Worm (Caenorhabditis elegans) whole organism, L4 larva: Measurements from ENCODE around the gene ZK105.5.

Experiments used
- T20F7.1 ChIP-seq: fragments of 200-800 bp; sonication (Bioruptor generic); optimal IDR thresholded peaks from 2 replicates; lab custom pipeline; 2018; ENCODE audit warnings: mild to moderate bottlenecking, missing genetic modification characterization, missing compliant biosample characterization
- T26A8.4 ChIP-seq: fragments of 200-800 bp; sonication (Bioruptor generic); IDR thresholded peaks from 2 replicates; pipeline ENCODE4 v1.3.6; 2022; ENCODE audit warnings: missing genetic modification characterization, missing compliant biosample characterization
- Y75B8A.6 ChIP-seq: fragments of 200-800 bp; sonication (Bioruptor generic); IDR thresholded peaks from 2 replicates; pipeline ENCODE4 v1.3.6; 2022; ENCODE audit warnings: missing genetic modification reagents, missing genetic modification characterization, missing compliant biosample characterization
- ZK546.5 ChIP-seq, 2 experiments: sonication (generic microtip); optimal IDR thresholded peaks; 2 replicates each; lab custom pipeline; 2017; ENCODE audit warnings: missing biosample characterization in 2 of 2, missing genetic modification characterization in 2 of 2
- aha-1 ChIP-seq: fragments of 150-350 bp; peaks from one replicate; lab custom pipeline; 2014; ENCODE audit warnings: missing biosample characterization, missing genetic modification characterization
- aly-2 ChIP-seq: sonication (generic microtip); optimal IDR thresholded peaks from 2 replicates; lab custom pipeline; 2018; ENCODE audit warnings: missing biosample characterization, missing genetic modification characterization
- ceh-32 ChIP-seq: sonication (generic microtip); optimal IDR thresholded peaks from 2 replicates; lab custom pipeline; 2016; ENCODE audit warnings: mild to moderate bottlenecking, missing genetic modification characterization, missing compliant biosample characterization; ENCODE audit not compliant: poor library complexity
- ceh-82 ChIP-seq: sonication (generic microtip); optimal IDR thresholded peaks from 2 replicates; lab custom pipeline; 2017; ENCODE audit warnings: missing biosample characterization, missing genetic modification characterization
- ctbp-1 ChIP-seq: fragments of 200-800 bp; sonication (Bioruptor generic); IDR thresholded peaks from 2 replicates; pipeline ENCODE4 v1.3.6; 2022; ENCODE audit warnings: missing genetic modification reagents, missing genetic modification characterization, missing compliant biosample characterization
- daf-12 ChIP-seq: fragments of 150-350 bp; optimal IDR thresholded peaks from 2 replicates; lab custom pipeline; 2014; ENCODE audit warnings: missing biosample characterization, missing genetic modification reagents, missing genetic modification characterization
- daf-16 ChIP-seq, 3 experiments: sonication (generic microtip); optimal IDR thresholded peaks; 2 replicates each; lab custom pipeline; 2016 to 2017; ENCODE audit warnings: missing genetic modification characterization in 3 of 3, missing genetic modification reagents in 3 of 3, mild to moderate bottlenecking in 2 of 3, missing compliant biosample characterization in 2 of 3, missing biosample characterization in 1 of 3, moderate library complexity in 1 of 3
- daf-19 ChIP-seq: fragments of 200-800 bp; sonication (Bioruptor generic); conservative IDR thresholded peaks from 2 replicates; pipeline ENCODE4 v1.3.6; 2022; ENCODE audit warnings: missing genetic modification characterization, missing compliant biosample characterization
- daf-8 ChIP-seq: fragments of 200-800 bp; sonication (Bioruptor generic); IDR thresholded peaks from 2 replicates; pipeline ENCODE4 v1.3.6; 2022; ENCODE audit warnings: missing genetic modification characterization, missing compliant biosample characterization
- dmd-6 ChIP-seq: fragments of 200-800 bp; sonication (Bioruptor generic); IDR thresholded peaks from 2 replicates; pipeline ENCODE4 v1.3.6; 2022; ENCODE audit warnings: missing genetic modification reagents, missing genetic modification characterization, missing compliant biosample characterization
- duxl-1 ChIP-seq: sonication (generic microtip); optimal IDR thresholded peaks from 2 replicates; lab custom pipeline; 2016; ENCODE audit warnings: mild to moderate bottlenecking, missing genetic modification characterization, moderate library complexity, missing compliant biosample characterization; ENCODE audit not compliant: poor library complexity
- fos-1 ChIP-seq: fragments of 150-350 bp; optimal IDR thresholded peaks from 2 replicates; lab custom pipeline; 2014; ENCODE audit warnings: missing biosample characterization, missing genetic modification characterization
- hlh-11 ChIP-seq: fragments of 200-800 bp; sonication (Bioruptor generic); optimal IDR thresholded peaks from 2 replicates; lab custom pipeline; 2018; ENCODE audit warnings: mild to moderate bottlenecking, missing genetic modification characterization, missing compliant biosample characterization
- hlh-30 ChIP-seq: sonication (generic microtip); optimal IDR thresholded peaks from 2 replicates; lab custom pipeline; 2017; ENCODE audit warnings: antibody characterized with exemption, mild to moderate bottlenecking, missing genetic modification characterization, missing compliant biosample characterization; ENCODE audit not compliant: insufficient read depth
- hmg-1.1 ChIP-seq: fragments of 200-800 bp; sonication (Bioruptor generic); IDR thresholded peaks from 2 replicates; pipeline ENCODE4 v1.3.6; 2022; ENCODE audit warnings: missing genetic modification reagents, missing genetic modification characterization, missing compliant biosample characterization
- jun-1 ChIP-seq: fragments of 150-350 bp; optimal IDR thresholded peaks from 2 replicates; lab custom pipeline; 2014; ENCODE audit warnings: missing biosample characterization, missing genetic modification reagents, missing genetic modification characterization
- lim-7 ChIP-seq: fragments of 200-800 bp; sonication (Bioruptor generic); IDR thresholded peaks from 2 replicates; pipeline ENCODE4 v1.3.6; 2022; ENCODE audit warnings: missing genetic modification characterization, missing compliant biosample characterization
- lin-15B ChIP-seq: fragments of 150-350 bp; sonication (generic microtip); optimal IDR thresholded peaks from 3 replicates; lab custom pipeline; 2014; ENCODE audit warnings: missing biosample characterization, missing genetic modification characterization
- madf-5 ChIP-seq, 2 experiments: fragments of 200-800 bp; sonication (Bioruptor generic); IDR thresholded peaks; 2 replicates each; pipeline ENCODE4 v1.3.6; 2022; ENCODE audit warnings: missing compliant biosample characterization in 2 of 2, missing genetic modification characterization in 2 of 2
- mdt-29 ChIP-seq: fragments of 200-800 bp; sonication (Bioruptor generic); IDR thresholded peaks from 2 replicates; pipeline ENCODE4 v1.3.6; 2022; ENCODE audit warnings: missing genetic modification reagents, missing genetic modification characterization, missing compliant biosample characterization
- mes-2 ChIP-seq: sonication (generic microtip); optimal IDR thresholded peaks from 2 replicates; lab custom pipeline; 2016; ENCODE audit warnings: missing genotype, mild to moderate bottlenecking, missing genetic modification characterization, missing compliant biosample characterization; ENCODE audit not compliant: poor library complexity, severe bottlenecking
- mxl-3 ChIP-seq: fragments of 200-800 bp; sonication (Bioruptor generic); optimal IDR thresholded peaks from 2 replicates; lab custom pipeline; 2018; ENCODE audit warnings: mild to moderate bottlenecking, missing genetic modification characterization, missing compliant biosample characterization
- nhr-10 ChIP-seq: fragments of 150-350 bp; optimal IDR thresholded peaks from 2 replicates; lab custom pipeline; 2014; ENCODE audit warnings: missing biosample characterization, missing genetic modification characterization
- nhr-111 ChIP-seq: fragments of 200-800 bp; sonication (Bioruptor generic); optimal IDR thresholded peaks from 2 replicates; lab custom pipeline; 2018; ENCODE audit warnings: mild to moderate bottlenecking, missing genetic modification characterization, missing compliant biosample characterization
- nhr-237 ChIP-seq: sonication (generic microtip); optimal IDR thresholded peaks from 2 replicates; lab custom pipeline; 2017; ENCODE audit warnings: missing biosample characterization, missing genetic modification characterization
- nhr-48 ChIP-seq: sonication (generic microtip); optimal IDR thresholded peaks from 2 replicates; lab custom pipeline; 2016; ENCODE audit warnings: mild to moderate bottlenecking, missing genetic modification characterization, missing compliant biosample characterization
- nhr-6 ChIP-seq: fragments of 150-350 bp; optimal IDR thresholded peaks from 2 replicates; lab custom pipeline; 2014; ENCODE audit warnings: missing biosample characterization, missing genetic modification characterization
- pqm-1 ChIP-seq: sonication (generic microtip); optimal IDR thresholded peaks from 2 replicates; lab custom pipeline; 2017; ENCODE audit warnings: missing biosample characterization, missing genetic modification characterization
- sdz-12 ChIP-seq: fragments of 200-800 bp; sonication (Bioruptor generic); optimal IDR thresholded peaks from 2 replicates; lab custom pipeline; 2018; ENCODE audit warnings: mild to moderate bottlenecking, missing genetic modification characterization, missing compliant biosample characterization
- skn-1 ChIP-seq: fragments of 150-350 bp; optimal IDR thresholded peaks from 2 replicates; lab custom pipeline; 2014; ENCODE audit warnings: missing biosample characterization, missing genetic modification characterization
- snpc-4 ChIP-seq: fragments of 150-350 bp; optimal IDR thresholded peaks from 2 replicates; lab custom pipeline; 2014; ENCODE audit warnings: missing biosample characterization, missing genetic modification characterization
- spr-1 ChIP-seq: sonication (generic microtip); optimal IDR thresholded peaks from 2 replicates; lab custom pipeline; 2016; ENCODE audit warnings: mild to moderate bottlenecking, missing genetic modification characterization, missing compliant biosample characterization
- tra-1 ChIP-seq: fragments of 200-800 bp; sonication (Bioruptor generic); IDR thresholded peaks from 2 replicates; pipeline ENCODE4 v1.3.6; 2022; ENCODE audit warnings: missing genetic modification reagents, missing genetic modification characterization, missing compliant biosample characterization
- zag-1 ChIP-seq: fragments of 150-350 bp; optimal IDR thresholded peaks from 2 replicates; lab custom pipeline; 2014; ENCODE audit warnings: missing biosample characterization, missing genetic modification characterization

Gene ZK105.5

DNA sequence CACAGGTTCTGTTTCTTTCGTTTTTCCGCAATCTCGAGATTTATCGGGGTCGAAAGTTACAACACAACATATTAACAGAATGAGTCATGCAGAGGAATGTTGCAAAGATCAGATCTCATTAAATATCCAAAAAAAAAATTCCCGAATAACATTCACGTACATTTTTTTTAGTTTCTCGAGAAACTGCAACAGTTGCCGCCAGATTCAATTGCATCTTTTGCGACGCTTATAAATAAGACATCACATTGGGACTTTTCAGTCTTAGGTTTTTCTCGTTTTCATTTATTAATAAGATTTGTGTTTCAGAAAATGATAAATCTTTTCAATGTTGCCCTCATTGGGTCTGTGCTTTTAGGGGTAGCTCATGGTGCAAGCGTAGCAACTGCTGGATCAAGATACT, 3.8 kb downstream of the ZK105.5 start, which contains the start of gene ZK105.1:
ZK105.1 (plus strand) TSS at position 301 of the 400 bp plus-strand sequence.
- no peak for TF ChIP-seq daf-12 (tag; lab: Kevin White, UChicago)
- TF ChIP-seq daf-16 (GFP tag; optimal IDR thresholded peaks at IDR 0.05; lab: Kevin White, UChicago) = peak in 1 of 2 experiments; percentile 3
- no peak for TF ChIP-seq daf-16 (tag; optimal IDR thresholded peaks at IDR 0.05; lab: Kevin White, UChicago)

DNA sequence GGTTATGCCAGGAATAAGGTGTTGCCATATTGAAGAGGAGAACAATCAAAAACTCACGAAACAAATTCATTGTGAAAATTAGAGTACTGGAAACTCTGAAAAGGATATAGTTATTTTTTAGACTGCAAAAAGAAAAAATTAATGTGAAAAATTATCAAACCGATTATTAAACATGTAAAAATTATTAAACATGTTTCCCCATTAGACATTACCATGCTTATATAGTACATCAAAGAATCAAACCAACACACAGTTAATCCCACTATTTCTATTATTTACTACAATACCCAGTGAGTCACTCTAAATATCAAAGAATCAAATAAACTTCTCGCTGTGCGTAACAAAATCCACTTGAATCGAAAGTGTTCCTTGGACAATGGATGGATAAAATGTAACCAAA, 4.5 kb downstream of the ZK105.5 start, which contains the start of gene ZK105.13:
ZK105.13 (minus strand) TSS at position 101 of the 400 bp plus-strand sequence.
- no peak for TF ChIP-seq daf-19
- TF ChIP-seq lin-15B = no peak
- no peak for TF ChIP-seq skn-1 (tag; lab: Kevin White, UChicago)
- no peak for TF ChIP-seq mdt-29
- TF ChIP-seq zag-1 (tag; lab: Kevin White, UChicago) = no peak
- TF ChIP-seq jun-1 (tag; lab: Kevin White, UChicago) = no peak
- TF ChIP-seq nhr-48 (tag; lab: Kevin White, UChicago) = no peak
- TF ChIP-seq madf-5 (GFP tag; IDR thresholded peaks at IDR 0.05; lab: Robert Waterston, UW) = no peak
- TF ChIP-seq aha-1 (tag; lab: Kevin White, UChicago) = no peak
- TF ChIP-seq Y75B8A.6 = no peak
- no peak for TF ChIP-seq spr-1 (tag; lab: Kevin White, UChicago)
- no peak for TF ChIP-seq T26A8.4 (GFP tag; lab: Robert Waterston, UW)
- no peak for TF ChIP-seq hlh-11 (tag; lab: Kevin White, UChicago)
- no peak for TF ChIP-seq tra-1 (GFP tag; lab: Robert Waterston, UW)
- TF ChIP-seq fos-1 (tag; lab: Kevin White, UChicago) = no peak
- TF ChIP-seq dmd-6 (GFP tag; lab: Robert Waterston, UW) = no peak
- no peak for TF ChIP-seq lim-7

DNA sequence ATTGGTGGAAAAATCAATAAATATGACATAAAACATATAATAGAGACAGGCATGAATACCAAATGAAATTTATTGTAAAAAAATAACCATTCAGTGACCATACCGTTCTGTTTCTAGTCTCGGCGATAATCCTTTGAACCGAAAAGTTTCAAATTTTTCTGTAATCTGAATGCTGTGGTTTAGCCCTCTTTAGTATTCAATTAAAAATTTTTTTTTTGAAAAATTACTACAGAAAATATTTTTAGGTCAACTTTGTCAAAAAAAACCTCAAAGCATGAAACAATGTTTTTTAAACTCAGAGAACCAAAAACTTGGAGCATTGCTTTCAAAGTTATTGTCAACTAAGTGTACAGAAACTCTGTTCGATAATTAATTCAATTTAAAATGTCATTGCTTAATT, 9.0 kb downstream of the ZK105.5 start, which contains the start of gene ZK105.11:
ZK105.11 (minus strand) TSS at position 101 of the 400 bp plus-strand sequence.
- no peak for TF ChIP-seq hmg-1.1 (GFP tag; lab: Robert Waterston, UW)
- TF ChIP-seq daf-12 (tag; lab: Kevin White, UChicago) = no peak
- TF ChIP-seq zag-1 (tag; lab: Kevin White, UChicago) = no peak
- TF ChIP-seq duxl-1 (tag; lab: Kevin White, UChicago) = no peak
- no peak for TF ChIP-seq daf-8 (GFP tag; lab: Robert Waterston, UW)
- no peak for TF ChIP-seq mes-2 (tag; lab: Kevin White, UChicago)
- no peak for TF ChIP-seq sdz-12 (GFP tag; lab: Kevin White, UChicago)
- no peak for TF ChIP-seq nhr-237 (tag; lab: Kevin White, UChicago)
- no peak for TF ChIP-seq pqm-1
- no peak for TF ChIP-seq snpc-4 (tag; lab: Kevin White, UChicago)
- no peak for TF ChIP-seq ctbp-1 (GFP tag; lab: Robert Waterston, UW)
- TF ChIP-seq mxl-3 (GFP tag; lab: Kevin White, UChicago) = no peak
- TF ChIP-seq ceh-32 (tag; lab: Kevin White, UChicago) = no peak
- TF ChIP-seq ZK546.5 (tag; optimal IDR thresholded peaks at IDR 0.05; lab: Kevin White, UChicago) = no peak
- TF ChIP-seq ceh-82 (tag; lab: Kevin White, UChicago) = no peak
- no peak for TF ChIP-seq nhr-10 (tag; lab: Kevin White, UChicago)

DNA sequence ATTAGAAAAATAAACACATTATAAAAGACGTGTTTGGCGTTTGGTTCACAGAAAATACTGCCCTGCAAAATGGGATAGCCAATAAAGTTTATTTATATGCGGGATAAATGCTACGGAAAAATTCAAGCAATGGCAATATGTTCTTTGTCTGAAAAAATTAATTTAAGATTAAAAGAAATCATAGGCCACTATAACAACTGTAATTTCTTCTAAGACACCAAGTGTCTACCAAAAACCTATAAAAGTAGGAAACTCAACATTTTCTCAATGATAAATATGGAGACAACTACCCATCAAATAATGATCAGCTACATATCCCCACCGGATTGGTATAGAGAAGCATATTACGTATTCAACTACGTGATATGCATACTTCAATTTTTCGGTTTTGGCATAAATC, 12.2 kb downstream of the ZK105.5 start, which contains the start of gene srw-3:
srw-3 (plus strand) TSS at position 301 of the 400 bp plus-strand sequence.
- no peak for TF ChIP-seq nhr-6 (tag; lab: Kevin White, UChicago)
- TF ChIP-seq T20F7.1 = no peak
- TF ChIP-seq aly-2 = no peak
- no peak for TF ChIP-seq hlh-30 (tag; lab: Kevin White, UChicago)
- TF ChIP-seq nhr-111 = no peak
